Fruit fly (Drosophila melanogaster) whole organism, pupa: ENCODE data around the gene CG7182.
A peak's percentile ranks its signal among the peaks of the same experiment; 100 is the strongest.

ENCODE experiments used
- CG10348 ChIP-seq: fragments of 200-800 bp; sonication (Bioruptor generic); IDR thresholded peaks from 2 replicates; pipeline ENCODE4 v1.3.6; 2022; ENCODE audit warnings: missing biosample characterization, missing genetic modification characterization
- CG12605 ChIP-seq: fragments of 200-800 bp; sonication (Bioruptor generic); IDR thresholded peaks from 2 replicates; pipeline ENCODE4 v1.3.6; 2022; ENCODE audit warnings: missing biosample characterization, missing genetic modification characterization
- CG13204 ChIP-seq: fragments of 200-800 bp; sonication (Bioruptor generic); optimal IDR thresholded peaks from 2 replicates; lab custom pipeline; 2018; ENCODE audit warnings: missing biosample characterization, mild to moderate bottlenecking, missing genetic modification characterization, moderate library complexity
- CG32121 ChIP-seq: fragments of 200-800 bp; sonication (Bioruptor generic); IDR thresholded peaks from 2 replicates; pipeline ENCODE4 v1.3.6; 2022; ENCODE audit warnings: missing biosample characterization, missing genetic modification characterization
- CG4496 ChIP-seq: fragments of 200-800 bp; sonication (Bioruptor generic); IDR thresholded peaks from 3 replicates; pipeline ENCODE4 v1.3.6; 2022; ENCODE audit warnings: missing biosample characterization, missing genetic modification characterization
- CG8159 ChIP-seq: fragments of 200-800 bp; sonication (Bioruptor generic); optimal IDR thresholded peaks from 3 replicates; lab custom pipeline; 2018; ENCODE audit warnings: missing biosample characterization, mild to moderate bottlenecking, missing genetic modification characterization, moderate library complexity
- CG8301 ChIP-seq: fragments of 200-800 bp; sonication (Bioruptor generic); optimal IDR thresholded peaks from 2 replicates; lab custom pipeline; 2018; ENCODE audit warnings: missing biosample characterization, mild to moderate bottlenecking, missing genetic modification characterization
- D1 ChIP-seq: fragments of 200-800 bp; sonication (Bioruptor generic); optimal IDR thresholded peaks from 2 replicates; lab custom pipeline; 2018; ENCODE audit warnings: missing biosample characterization, mild to moderate bottlenecking, missing genetic modification characterization, moderate library complexity
- EcR ChIP-seq: fragments of 200-800 bp; sonication (Bioruptor generic); optimal IDR thresholded peaks from 3 replicates; lab custom pipeline; 2019; ENCODE audit warnings: missing biosample characterization, missing genetic modification characterization, mild to moderate bottlenecking, moderate library complexity, missing genetic modification reagents
- Pif1B ChIP-seq: fragments of 200-800 bp; sonication (Bioruptor generic); optimal IDR thresholded peaks from 3 replicates; lab custom pipeline; 2016; ENCODE audit warnings: missing biosample characterization, missing genetic modification characterization
- Snoo ChIP-seq: fragments of 200-800 bp; sonication (Bioruptor generic); optimal IDR thresholded peaks from 3 replicates; lab custom pipeline; 2017; ENCODE audit warnings: missing biosample characterization, mild to moderate bottlenecking, missing genetic modification characterization, inconsistent platforms
- fd96Ca ChIP-seq: fragments of 200-800 bp; sonication (Bioruptor generic); IDR thresholded peaks from 3 replicates; pipeline ENCODE4 v1.3.6; 2022; ENCODE audit warnings: missing biosample characterization, missing genetic modification characterization
- gl ChIP-seq: fragments of 200-800 bp; sonication (Bioruptor generic); optimal IDR thresholded peaks from 2 replicates; lab custom pipeline; 2018; ENCODE audit warnings: missing biosample characterization, mild to moderate bottlenecking, missing genetic modification characterization
- rn ChIP-seq: fragments of 200-800 bp; sonication (Bioruptor generic); IDR thresholded peaks from 2 replicates; pipeline ENCODE4 v1.3.6; 2022; ENCODE audit warnings: missing biosample characterization, missing genetic modification characterization

dm6 chr3L:8303912-8304311 is 42.3 kb downstream of the CG7182 start, which contains the start of the genes CG7194 and Sbp2:
- TF ChIP-seq CG12605 (GFP tag; lab: Robert Waterston, UW) (no peak), rn (no peak), CG13204 (GFP tag; lab: Kevin White, UChicago) (no peak), D1 (tag; lab: Kevin White, UChicago) (no peak), CG32121 (GFP tag; lab: Robert Waterston, UW) (no peak), Pif1B (no peak), CG8301 (tag; lab: Kevin White, UChicago) (no peak), fd96Ca (GFP tag; lab: Robert Waterston, UW) (no peak), gl (tag; lab: Kevin White, UChicago) (peak; percentile 6), CG4496 (GFP tag; lab: Robert Waterston, UW) (no peak), Snoo (tag; lab: Kevin White, UChicago) (no peak), CG8159 (tag; lab: Kevin White, UChicago) (no peak), EcR (GFP tag; lab: Kevin White, UChicago) (no peak), CG10348 (GFP tag; lab: Robert Waterston, UW) (no peak)
